Worm (Caenorhabditis elegans) whole organism, mixed stage, embryonic: ENCODE results near the gene cyp-13B2.

Experiments
- M03D4.4 ChIP-seq: sonication (generic microtip); optimal IDR thresholded peaks from 2 replicates; lab custom pipeline; 2017; ENCODE audit warnings: mild to moderate bottlenecking, missing genetic modification characterization, missing compliant biosample characterization
- bed-3 ChIP-seq: fragments of 200-800 bp; sonication (Bioruptor generic); optimal IDR thresholded peaks from 3 replicates; lab custom pipeline; 2018; ENCODE audit warnings: mild to moderate bottlenecking, missing genetic modification characterization, moderate library complexity, missing compliant biosample characterization
- blmp-1 ChIP-seq: fragments of 150-350 bp; optimal IDR thresholded peaks from 2 replicates; lab custom pipeline; 2014; ENCODE audit warnings: missing biosample characterization, missing genetic modification characterization
- ceh-39 ChIP-seq: fragments of 150-350 bp; optimal IDR thresholded peaks from 2 replicates; lab custom pipeline; 2014; ENCODE audit warnings: missing biosample characterization, missing genetic modification characterization
- ceh-43 ChIP-seq: fragments of 200-800 bp; sonication (Bioruptor generic); optimal IDR thresholded peaks from 2 replicates; lab custom pipeline; 2018; ENCODE audit warnings: mild to moderate bottlenecking, missing genetic modification characterization, moderate library complexity, missing compliant biosample characterization
- ceh-83 ChIP-seq: fragments of 200-800 bp; sonication (Bioruptor generic); optimal IDR thresholded peaks from 2 replicates; lab custom pipeline; 2018; ENCODE audit warnings: mild to moderate bottlenecking, missing genetic modification characterization, missing compliant biosample characterization
- ces-1 ChIP-seq: fragments of 150-350 bp; optimal IDR thresholded peaks from 2 replicates; lab custom pipeline; 2014; ENCODE audit warnings: missing biosample characterization, missing genetic modification reagents, missing genetic modification characterization
- drap-1 ChIP-seq: fragments of 200-800 bp; sonication (Bioruptor generic); optimal IDR thresholded peaks from 3 replicates; lab custom pipeline; 2018; ENCODE audit warnings: mild to moderate bottlenecking, missing genetic modification characterization, missing compliant biosample characterization
- elt-1 ChIP-seq: sonication (generic microtip); optimal IDR thresholded peaks from 2 replicates; lab custom pipeline; 2017; ENCODE audit warnings: missing genetic modification characterization, mild to moderate bottlenecking, missing compliant biosample characterization, antibody characterized with exemption, moderate library complexity, borderline replicate concordance; ENCODE audit not compliant: insufficient read depth
- elt-3 ChIP-seq: fragments of 150-350 bp; optimal IDR thresholded peaks from 2 replicates; lab custom pipeline; 2014; ENCODE audit warnings: missing biosample characterization, missing genetic modification characterization
- flh-1 ChIP-seq: fragments of 200-800 bp; sonication (Bioruptor generic); optimal IDR thresholded peaks from 2 replicates; lab custom pipeline; 2018; ENCODE audit warnings: mild to moderate bottlenecking, missing genetic modification characterization, moderate library complexity, missing compliant biosample characterization
- ham-2 ChIP-seq: fragments of 200-800 bp; sonication (Bioruptor generic); optimal IDR thresholded peaks from 2 replicates; lab custom pipeline; 2018; ENCODE audit warnings: mild to moderate bottlenecking, missing genetic modification characterization, missing compliant biosample characterization
- hlh-1 ChIP-seq: fragments of 150-350 bp; optimal IDR thresholded peaks from 2 replicates; lab custom pipeline; 2014; ENCODE audit warnings: missing biosample characterization, missing genetic modification reagents, missing genetic modification characterization
- lin-13 ChIP-seq: fragments of 150-350 bp; optimal IDR thresholded peaks from 2 replicates; lab custom pipeline; 2014; ENCODE audit warnings: missing biosample characterization, missing genetic modification characterization
- lin-32 ChIP-seq: fragments of 200-800 bp; sonication (Bioruptor generic); optimal IDR thresholded peaks from 2 replicates; lab custom pipeline; 2018; ENCODE audit warnings: mild to moderate bottlenecking, missing genetic modification characterization, missing compliant biosample characterization
- lsy-2 ChIP-seq: fragments of 150-350 bp; optimal IDR thresholded peaks from 2 replicates; lab custom pipeline; 2014; ENCODE audit warnings: missing biosample characterization, missing genetic modification characterization
- mab-5 ChIP-seq: fragments of 150-350 bp; optimal IDR thresholded peaks from 2 replicates; lab custom pipeline; 2014; ENCODE audit warnings: missing biosample characterization, missing genetic modification characterization
- mep-1 ChIP-seq: fragments of 150-350 bp; optimal IDR thresholded peaks from 2 replicates; lab custom pipeline; 2017; ENCODE audit warnings: missing biosample characterization, missing genetic modification reagents, missing genetic modification characterization, inconsistent platforms
- mls-2 ChIP-seq: sonication (generic microtip); optimal IDR thresholded peaks from 2 replicates; lab custom pipeline; 2016; ENCODE audit warnings: mild to moderate bottlenecking, missing genetic modification characterization, moderate library complexity, missing compliant biosample characterization
- nhr-12 ChIP-seq: fragments of 150-350 bp; optimal IDR thresholded peaks from 2 replicates; lab custom pipeline; 2014; ENCODE audit warnings: missing biosample characterization, missing genetic modification characterization
- nhr-2 ChIP-seq: fragments of 150-350 bp; optimal IDR thresholded peaks from 2 replicates; lab custom pipeline; 2014; ENCODE audit warnings: missing biosample characterization, missing genetic modification characterization
- nhr-237 ChIP-seq: fragments of 150-350 bp; optimal IDR thresholded peaks from 2 replicates; lab custom pipeline; 2014; ENCODE audit warnings: missing biosample characterization, missing genetic modification characterization
- nhr-28 ChIP-seq: fragments of 150-350 bp; optimal IDR thresholded peaks from 2 replicates; lab custom pipeline; 2014; ENCODE audit warnings: missing biosample characterization, missing genetic modification characterization
- nhr-76 ChIP-seq: sonication (generic microtip); optimal IDR thresholded peaks from 2 replicates; lab custom pipeline; 2017; ENCODE audit warnings: missing biosample characterization, missing genetic modification characterization
- pha-4 ChIP-seq: fragments of 150-350 bp; optimal IDR thresholded peaks from 2 replicates; lab custom pipeline; 2018; ENCODE audit warnings: missing biosample characterization, missing genetic modification reagents, missing genetic modification characterization
- sem-2 ChIP-seq: fragments of 200-800 bp; sonication (Bioruptor generic); optimal IDR thresholded peaks from 2 replicates; lab custom pipeline; 2018; ENCODE audit warnings: mild to moderate bottlenecking, missing genetic modification characterization, missing compliant biosample characterization
- snpc-4 ChIP-seq: fragments of 150-350 bp; optimal IDR thresholded peaks from 2 replicates; lab custom pipeline; 2014; ENCODE audit warnings: missing biosample characterization, missing genetic modification characterization
- sptf-1 ChIP-seq: sonication (generic microtip); optimal IDR thresholded peaks from 2 replicates; lab custom pipeline; 2017; ENCODE audit warnings: mild to moderate bottlenecking, missing genetic modification characterization, moderate library complexity, missing compliant biosample characterization
- tbx-8 ChIP-seq: fragments of 200-800 bp; sonication (Bioruptor generic); optimal IDR thresholded peaks from 2 replicates; lab custom pipeline; 2018; ENCODE audit warnings: mild to moderate bottlenecking, missing genetic modification characterization, moderate library complexity, missing compliant biosample characterization
- unc-120 ChIP-seq: sonication (generic microtip); optimal IDR thresholded peaks from 2 replicates; lab custom pipeline; 2017; ENCODE audit warnings: missing genetic modification characterization, missing compliant biosample characterization; ENCODE audit not compliant: poor library complexity, severe bottlenecking
- unc-39 ChIP-seq: fragments of 150-350 bp; optimal IDR thresholded peaks from 2 replicates; lab custom pipeline; 2014; ENCODE audit warnings: missing biosample characterization, missing genetic modification characterization
- unc-62 ChIP-seq: fragments of 150-350 bp; optimal IDR thresholded peaks from 2 replicates; lab custom pipeline; 2014; ENCODE audit warnings: missing biosample characterization, missing genetic modification reagents, missing genetic modification characterization
- zip-8 ChIP-seq: fragments of 150-350 bp; optimal IDR thresholded peaks from 2 replicates; lab custom pipeline; 2014; ENCODE audit warnings: missing biosample characterization, missing genetic modification characterization
- ztf-11 ChIP-seq: fragments of 150-350 bp; optimal IDR thresholded peaks from 2 replicates; lab custom pipeline; 2014; ENCODE audit warnings: missing biosample characterization, missing genetic modification characterization

The cyp-13B2 gene

DNA sequence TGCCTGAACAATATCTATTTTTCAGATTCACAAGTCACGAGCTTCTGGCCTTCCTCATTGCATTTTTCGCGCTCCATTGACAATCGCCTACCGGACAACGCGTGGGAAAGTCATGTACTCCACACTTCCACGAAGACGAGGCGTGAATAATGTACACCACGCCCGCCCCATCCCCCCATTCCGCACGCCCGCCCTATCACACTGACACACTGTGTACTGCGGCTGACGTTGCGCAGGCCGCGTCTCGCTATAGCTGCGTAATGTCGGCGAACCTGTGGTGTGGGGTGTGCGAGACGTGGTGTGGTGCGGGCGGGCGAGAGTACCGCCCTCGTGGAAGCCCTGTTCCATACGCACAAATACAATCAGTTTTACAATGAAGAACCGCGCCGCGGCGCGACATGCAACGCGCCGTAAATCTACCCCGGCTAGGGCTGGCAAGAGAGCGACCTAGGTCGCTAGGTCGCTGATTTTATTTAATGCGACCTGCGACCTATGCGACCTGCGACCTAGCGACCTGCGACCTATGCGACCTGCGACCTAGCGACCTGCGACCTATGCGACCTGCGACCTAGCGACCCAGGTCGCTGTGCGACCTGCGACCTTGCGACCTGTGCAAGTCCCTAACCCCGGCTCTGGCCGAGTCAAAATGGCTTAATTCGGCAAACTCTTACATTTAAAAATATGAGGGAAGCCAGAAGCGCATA, 10.9 kb downstream of the cyp-13B2 start:
- TF ChIP-seq sptf-1 (tag; lab: Kevin White, UChicago) (peak; percentile 27), ces-1 (GFP tag; lab: Kevin White, UChicago) (no peak)

DNA sequence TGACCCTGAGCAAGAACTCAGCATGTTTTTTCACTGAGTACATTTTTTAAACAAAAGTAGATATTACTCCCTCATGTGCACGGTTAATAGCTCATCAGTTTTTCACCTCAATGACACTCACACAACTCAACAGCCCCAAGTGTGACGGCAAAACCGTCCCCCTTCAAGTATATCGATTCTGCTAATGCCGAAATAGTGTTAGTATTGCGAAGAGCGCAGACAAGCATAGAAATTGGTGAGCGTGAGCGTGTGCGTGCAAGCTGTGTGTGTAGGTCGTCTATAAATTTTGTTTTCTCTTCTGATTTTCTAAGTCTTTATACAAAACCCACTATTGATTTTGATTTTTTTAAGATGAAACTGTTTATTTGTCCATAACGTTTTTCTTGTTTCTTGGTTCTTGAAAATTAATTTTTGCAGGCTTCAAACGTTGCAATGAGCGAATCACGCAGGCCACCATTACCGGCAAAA, 13.0 kb downstream of the cyp-13B2 start, which contains the start of gene K04C1.2:
Gene K04C1.2 (plus strand): TSS at position 418 of the 468 bp plus-strand sequence.
- no peak for TF ChIP-seq nhr-237 (tag; lab: Kevin White, UChicago)
- TF ChIP-seq lin-32 (GFP tag; lab: Kevin White, UChicago): no peak
- TF ChIP-seq M03D4.4: no peak
- no peak for TF ChIP-seq zip-8 (tag; lab: Kevin White, UChicago)
- no peak for TF ChIP-seq blmp-1 (tag; lab: Kevin White, UChicago)
- no peak for TF ChIP-seq elt-3
- TF ChIP-seq sptf-1 (tag; lab: Kevin White, UChicago): no peak
- no peak for TF ChIP-seq mab-5
- TF ChIP-seq pha-4 (tag; lab: Kevin White, UChicago): no peak
- TF ChIP-seq unc-120 (tag; lab: Kevin White, UChicago): peak; percentile 16
- TF ChIP-seq nhr-28 (tag; lab: Kevin White, UChicago): no peak
- TF ChIP-seq bed-3 (GFP tag; lab: Kevin White, UChicago): no peak
- TF ChIP-seq ceh-39 (tag; lab: Kevin White, UChicago): peak; percentile 95
- no peak for TF ChIP-seq ceh-43 (GFP tag; lab: Kevin White, UChicago)
- TF ChIP-seq nhr-12 (tag; lab: Kevin White, UChicago): no peak
- peak; percentile 68 for TF ChIP-seq ces-1 (GFP tag; lab: Kevin White, UChicago)
- TF ChIP-seq elt-1: no peak
- no peak for TF ChIP-seq lin-13
- no peak for TF ChIP-seq nhr-76 (tag; lab: Kevin White, UChicago)
- no peak for TF ChIP-seq unc-62
- TF ChIP-seq unc-39 (tag; lab: Kevin White, UChicago): no peak
- no peak for TF ChIP-seq hlh-1
- TF ChIP-seq ham-2 (GFP tag; lab: Kevin White, UChicago): peak; percentile 59
- TF ChIP-seq lsy-2 (tag; lab: Kevin White, UChicago): no peak
- TF ChIP-seq ceh-83 (GFP tag; lab: Kevin White, UChicago): no peak
- no peak for TF ChIP-seq mls-2
- TF ChIP-seq snpc-4 (tag; lab: Kevin White, UChicago): no peak
- no peak for TF ChIP-seq ztf-11 (tag; lab: Kevin White, UChicago)
- TF ChIP-seq mep-1: no peak
- TF ChIP-seq sem-2 (GFP tag; lab: Kevin White, UChicago): no peak
- no peak for TF ChIP-seq flh-1
- TF ChIP-seq drap-1 (GFP tag; lab: Kevin White, UChicago): no peak
- no peak for TF ChIP-seq tbx-8 (GFP tag; lab: Kevin White, UChicago)

DNA sequence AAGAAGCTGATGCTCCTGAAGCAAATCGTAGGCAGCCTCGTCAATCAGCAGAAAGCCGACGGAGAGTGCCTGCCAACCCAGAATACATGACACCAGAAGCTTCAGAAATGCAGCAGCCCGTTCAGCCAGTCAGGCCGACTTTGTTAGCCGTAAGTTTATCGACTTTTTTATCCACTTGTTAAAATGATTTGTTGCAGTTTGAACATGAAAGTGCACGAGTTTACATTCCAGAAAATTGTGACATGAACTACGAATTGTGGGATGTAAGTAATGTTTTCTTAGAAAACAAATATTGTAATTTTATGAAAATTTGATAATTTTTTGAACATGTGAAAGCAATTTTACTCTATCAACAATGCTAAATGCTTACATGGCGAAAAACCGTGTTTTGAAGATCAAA, 14.8 kb downstream of the cyp-13B2 start:
- no peak for TF ChIP-seq flh-1
- TF ChIP-seq zip-8 (tag; lab: Kevin White, UChicago): no peak
- no peak for TF ChIP-seq ceh-83 (GFP tag; lab: Kevin White, UChicago)
- no peak for TF ChIP-seq unc-39 (tag; lab: Kevin White, UChicago)
- TF ChIP-seq pha-4 (tag; lab: Kevin White, UChicago): no peak
- TF ChIP-seq ztf-11 (tag; lab: Kevin White, UChicago): no peak
- no peak for TF ChIP-seq nhr-237 (tag; lab: Kevin White, UChicago)
- no peak for TF ChIP-seq sem-2 (GFP tag; lab: Kevin White, UChicago)
- no peak for TF ChIP-seq ceh-39 (tag; lab: Kevin White, UChicago)
- TF ChIP-seq lin-13: no peak
- TF ChIP-seq ceh-43 (GFP tag; lab: Kevin White, UChicago): no peak
- TF ChIP-seq M03D4.4: no peak
- TF ChIP-seq lsy-2 (tag; lab: Kevin White, UChicago): no peak
- no peak for TF ChIP-seq nhr-2 (tag; lab: Kevin White, UChicago)
- TF ChIP-seq blmp-1 (tag; lab: Kevin White, UChicago): no peak
- TF ChIP-seq unc-62: no peak
- no peak for TF ChIP-seq mls-2
